Worm (Caenorhabditis elegans) whole organism, midembryonic: ENCODE measurements around the gene F59A6.4.

Source experiments
- T22C8.4 ChIP-seq: fragments of 200-800 bp; sonication (Bioruptor generic); IDR thresholded peaks from 2 replicates; pipeline ENCODE4 v1.3.6; 2022; ENCODE audit warnings: missing genetic modification characterization, missing compliant biosample characterization
- flt-1 ChIP-seq: fragments of 200-800 bp; sonication (Bioruptor generic); IDR thresholded peaks from 2 replicates; pipeline ENCODE4 v1.3.6; 2022; ENCODE audit warnings: missing genetic modification characterization, missing compliant biosample characterization
- klf-2 ChIP-seq: fragments of 200-800 bp; sonication (Bioruptor generic); conservative IDR thresholded peaks from 2 replicates; pipeline ENCODE4 v1.3.6; 2022; ENCODE audit warnings: missing genetic modification reagents, missing genetic modification characterization, missing compliant biosample characterization
- med-1 ChIP-seq: sonication (generic microtip); optimal IDR thresholded peaks from 2 replicates; lab custom pipeline; 2017; ENCODE audit warnings: missing genetic modification characterization, mild to moderate bottlenecking, missing compliant biosample characterization, antibody characterized with exemption, missing genetic modification reagents; ENCODE audit not compliant: insufficient read depth
- tab-1 ChIP-seq: fragments of 200-800 bp; sonication (Bioruptor generic); IDR thresholded peaks from 2 replicates; pipeline ENCODE4 v1.3.6; 2022; ENCODE audit warnings: missing genetic modification characterization, missing compliant biosample characterization
- ztf-23 ChIP-seq: fragments of 200-800 bp; sonication (Bioruptor generic); IDR thresholded peaks from 2 replicates; pipeline ENCODE4 v1.3.6; 2022; ENCODE audit warnings: missing genetic modification reagents, missing genetic modification characterization, missing compliant biosample characterization

ce11 chrII:4960690-4961089 lies 44.2 kb upstream of the F59A6.4 start:
- TF ChIP-seq tab-1 (GFP tag; lab: Robert Waterston, UW) (no peak), flt-1 (GFP tag; lab: Robert Waterston, UW) (no peak), T22C8.4 (GFP tag; lab: Robert Waterston, UW) (no peak), med-1 (GFP tag; lab: Kevin White, UChicago) (no peak), klf-2 (GFP tag; lab: Robert Waterston, UW) (no peak), ztf-23 (no peak)
